Worm (Caenorhabditis elegans): ENCODE data around the gene efn-4.

efn-4 gene

DNA sequence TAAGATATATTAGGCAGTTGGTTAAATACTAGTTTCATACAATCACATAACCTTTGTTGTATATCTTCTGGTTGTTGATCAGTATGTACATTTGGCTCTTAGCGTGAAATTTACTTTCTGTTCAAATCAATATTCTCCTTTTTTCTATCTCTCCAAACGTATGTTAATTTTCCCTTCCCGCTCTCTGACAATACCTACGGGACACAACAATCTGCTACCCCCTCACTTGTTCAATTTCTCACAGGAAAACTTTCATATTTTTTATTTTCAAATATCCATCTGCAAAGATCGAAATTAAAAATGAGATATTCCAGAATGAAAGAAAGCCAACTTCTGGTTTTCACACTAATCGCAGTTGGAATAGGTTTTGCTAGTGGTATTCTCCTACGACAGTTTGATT, 27.2 kb upstream of the efn-4 start, which contains the start of gene glt-7:
TSS of gene glt-7 (plus strand) at position 301 of the 400 bp plus-strand sequence.
- TF ChIP-seq ceh-6 (GFP tag; optimal IDR thresholded peaks at IDR 0.05) = no peak
- no peak for TF ChIP-seq che-1 (tag; optimal IDR thresholded peaks at IDR 0.05)
- no peak for TF ChIP-seq elt-2 (tag; optimal IDR thresholded peaks at IDR 0.05)

- TF ChIP-seq dve-1 (tag; optimal IDR thresholded peaks at IDR 0.05) (peak; percentile 59), ceh-24 (tag; optimal IDR thresholded peaks at IDR 0.05) (no peak)
Measured at ce11 chrIV:545852-546251, 13.2 kb upstream of the efn-4 start.

DNA sequence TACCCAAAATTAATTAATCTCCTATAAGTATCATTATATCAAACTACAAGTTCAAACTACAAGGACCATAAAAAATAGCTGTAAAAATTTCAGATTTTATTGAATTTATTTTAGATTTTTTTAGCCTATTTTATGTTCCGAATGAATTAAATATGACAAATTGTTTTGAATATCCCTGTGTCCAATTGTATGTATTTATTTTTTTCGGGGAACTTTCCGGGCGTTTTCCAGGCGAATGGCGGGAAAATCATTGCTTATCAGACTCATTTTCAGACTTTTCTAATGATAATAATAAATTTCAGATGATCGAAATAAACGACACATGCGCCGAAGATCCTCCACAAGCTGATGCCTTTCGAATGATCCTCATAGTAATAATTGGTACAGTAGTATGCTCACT, 11.0 kb upstream of the efn-4 start, which contains the start of gene F56A11.4:
TSS of gene F56A11.4 (plus strand) at position 301 of the 400 bp plus-strand sequence.
- TF ChIP-seq pat-9 (tag; optimal IDR thresholded peaks at IDR 0.05) = no peak

DNA sequence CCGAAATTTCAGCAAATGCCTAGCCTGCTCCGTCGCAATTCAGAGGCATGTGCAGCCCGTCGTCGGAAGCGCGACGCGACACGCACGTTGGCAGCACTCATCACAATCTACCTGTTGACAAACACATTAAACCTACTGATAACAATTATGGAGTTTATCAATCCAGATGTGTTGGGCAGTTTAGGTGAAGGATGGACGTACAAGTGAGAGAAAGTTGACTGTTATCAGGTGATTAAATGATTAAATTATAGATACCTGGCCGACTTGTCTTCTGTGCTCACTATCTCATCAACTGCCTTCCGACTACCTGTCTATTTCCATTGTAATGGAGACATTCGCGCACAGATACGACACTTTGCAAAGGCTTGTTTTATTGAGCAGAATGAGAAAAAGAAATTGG, 7.1 kb upstream of the efn-4 start:
- peak; percentile 98 for TF ChIP-seq elt-2 (tag; optimal IDR thresholded peaks at IDR 0.05)
- no peak for TF ChIP-seq pat-9 (tag; optimal IDR thresholded peaks at IDR 0.05)
- no peak for TF ChIP-seq elt-4 (tag; optimal IDR thresholded peaks at IDR 0.05)
- no peak for TF ChIP-seq pax-1 (tag; optimal IDR thresholded peaks at IDR 0.05)
- peak; percentile 12 for TF ChIP-seq dve-1 (tag; optimal IDR thresholded peaks at IDR 0.05)
- no peak for TF ChIP-seq ztf-16 (tag; optimal IDR thresholded peaks at IDR 0.05)
- TF ChIP-seq unc-3 (GFP tag; conservative IDR thresholded peaks at IDR 0.05) = no peak
- TF ChIP-seq unc-3 (tag; optimal IDR thresholded peaks at IDR 0.05) = no peak
- no peak for TF ChIP-seq hlh-6 (tag; optimal IDR thresholded peaks at IDR 0.05)
- no peak for TF ChIP-seq ceh-48 (tag; optimal IDR thresholded peaks at IDR 0.05)

ce11 chrIV:554005-554404, 5.0 kb upstream of the efn-4 start:
- TF ChIP-seq pha-4 (tag; optimal IDR thresholded peaks at IDR 0.05) = no peak
- TF ChIP-seq elt-2 (tag; optimal IDR thresholded peaks at IDR 0.05) = no peak
- peak; percentile 38 for TF ChIP-seq unc-55 (GFP tag; optimal IDR thresholded peaks at IDR 0.05)
- no peak for TF ChIP-seq ceh-30 (tag; optimal IDR thresholded peaks at IDR 0.05)
- no peak for TF ChIP-seq fax-1 (tag; optimal IDR thresholded peaks at IDR 0.05)

- TF ChIP-seq ceh-34 (tag; optimal IDR thresholded peaks at IDR 0.05) (peak; percentile 9), dmd-4 (tag; optimal IDR thresholded peaks at IDR 0.05; ENCODE audit: borderline replicate concordance) (no peak), fax-1 (tag; optimal IDR thresholded peaks at IDR 0.05) (no peak)
Measured at ce11 chrIV:560314-560713, 1.3 kb downstream of the efn-4 start.

- TF ChIP-seq ceh-30 (tag; optimal IDR thresholded peaks at IDR 0.05) = no peak
- TF ChIP-seq unc-86 (tag; optimal IDR thresholded peaks at IDR 0.05) = no peak
- no peak for TF ChIP-seq gmeb-2 (tag; optimal IDR thresholded peaks at IDR 0.05)
- TF ChIP-seq ceh-18 (tag; optimal IDR thresholded peaks at IDR 0.05) = no peak
- no peak for TF ChIP-seq ahr-1 (tag; optimal IDR thresholded peaks at IDR 0.05)
- no peak for TF ChIP-seq T23F11.4 (GFP tag; optimal IDR thresholded peaks at IDR 0.05)
- no peak for TF ChIP-seq ceh-48 (tag; optimal IDR thresholded peaks at IDR 0.05)
- TF ChIP-seq elt-4 (tag; optimal IDR thresholded peaks at IDR 0.05) = no peak
Measured at ce11 chrIV:560780-561179, 1.7 kb downstream of the efn-4 start.

ce11 chrIV:563417-563816, 4.4 kb downstream of the efn-4 start:
- TF ChIP-seq tbx-7 (tag; optimal IDR thresholded peaks at IDR 0.05) (no peak), ztf-16 (tag; optimal IDR thresholded peaks at IDR 0.05) (no peak), tbx-2 (tag; optimal IDR thresholded peaks at IDR 0.05) (no peak), unc-42 (tag; optimal IDR thresholded peaks at IDR 0.05) (peak; percentile 96), ceh-48 (tag; optimal IDR thresholded peaks at IDR 0.05) (no peak)
